Fruit fly (Drosophila melanogaster): ENCODE results near the gene fiz.

Gene fiz

DNA sequence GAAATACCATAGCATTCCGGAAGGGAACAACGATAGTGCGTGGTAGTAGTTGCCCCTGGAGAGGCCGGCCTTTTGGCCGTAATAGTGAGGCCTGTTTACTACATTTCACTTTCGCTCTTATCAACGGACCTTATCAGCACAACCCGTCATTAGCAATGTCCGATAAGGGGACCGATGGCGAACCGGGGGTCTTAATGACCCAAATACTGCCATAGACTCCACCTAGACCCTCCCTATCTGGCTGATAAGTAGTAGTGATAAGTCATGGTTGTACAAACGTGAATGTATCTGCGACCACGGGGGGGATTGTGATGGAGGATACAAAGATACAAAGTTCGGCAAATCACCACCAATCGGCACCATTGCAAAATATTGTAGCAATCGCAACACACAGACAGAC, 39.7 kb upstream of the fiz start:
- TF ChIP-seq Hnf4 (GFP tag; optimal IDR thresholded peaks at IDR 0.05) (peak; percentile 8), Rel (GFP tag; optimal IDR thresholded peaks at IDR 0.05) (no peak), Rel (tag; optimal IDR thresholded peaks at IDR 0.05) (peak; percentile 54), br (GFP tag; optimal IDR thresholded peaks at IDR 0.05) (peak; percentile 77), foxo (GFP tag; optimal IDR thresholded peaks at IDR 0.05) (no peak)

DNA sequence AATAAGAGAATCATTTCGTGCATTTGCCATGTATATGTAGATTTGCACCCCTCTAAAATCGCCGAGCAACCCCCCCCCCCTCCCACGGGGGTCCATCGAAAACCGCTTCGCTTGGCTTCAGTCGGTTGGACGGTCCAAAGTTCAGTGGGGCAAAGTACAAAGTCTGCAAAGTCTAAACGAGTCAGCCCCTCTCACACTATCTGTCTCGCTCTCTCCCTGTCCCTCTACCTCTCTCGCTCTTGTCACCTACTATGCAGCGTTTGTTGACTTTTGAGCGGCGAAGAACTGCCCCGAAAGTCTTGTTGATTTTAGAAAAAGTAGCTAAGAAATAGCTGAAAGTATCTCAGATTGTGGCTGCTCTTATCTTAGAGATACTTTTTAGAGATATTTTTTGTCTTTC, 37.9 kb upstream of the fiz start:
- TF ChIP-seq ey (GFP tag; optimal IDR thresholded peaks at IDR 0.05) (no peak), OdsH (GFP tag; optimal IDR thresholded peaks at IDR 0.05) (no peak), HLH106 (tag; optimal IDR thresholded peaks at IDR 0.05) (no peak), Rel (GFP tag; optimal IDR thresholded peaks at IDR 0.05) (no peak), Rel (tag; optimal IDR thresholded peaks at IDR 0.05) (no peak), tai (GFP tag; optimal IDR thresholded peaks at IDR 0.05) (no peak), brk (GFP tag; optimal IDR thresholded peaks at IDR 0.05) (no peak), fru (GFP tag; optimal IDR thresholded peaks at IDR 0.05) (no peak), usp (GFP tag; optimal IDR thresholded peaks at IDR 0.05) (no peak), Hr78 (GFP tag; optimal IDR thresholded peaks at IDR 0.05) (no peak), Abd-B (GFP tag; optimal IDR thresholded peaks at IDR 0.05) (no peak), foxo (GFP tag; optimal IDR thresholded peaks at IDR 0.05) (peak in 1 of 2 experiments; percentile 3), pan (optimal IDR thresholded peaks at IDR 0.05) (no peak), Hnf4 (GFP tag; optimal IDR thresholded peaks at IDR 0.05) (peak; percentile 95), Hr83 (GFP tag; optimal IDR thresholded peaks at IDR 0.05; ENCODE audit: poor library complexity, severe bottlenecking) (no peak), lola (GFP tag; optimal IDR thresholded peaks at IDR 0.05) (no peak), sv (GFP tag; optimal IDR thresholded peaks at IDR 0.05) (no peak), dsf (GFP tag; optimal IDR thresholded peaks at IDR 0.05; ENCODE audit: borderline replicate concordance) (no peak), dl (GFP tag; optimal IDR thresholded peaks at IDR 0.05; ENCODE audit: insufficient read depth in 1 of 2, partially characterized antibody in 2 of 2) (no peak), rgr (GFP tag; optimal IDR thresholded peaks at IDR 0.05) (peak; percentile 41), Dfd (GFP tag; optimal IDR thresholded peaks at IDR 0.05) (peak; percentile 76), CG32264 (GFP tag; optimal IDR thresholded peaks at IDR 0.05) (no peak), woc (GFP tag; optimal IDR thresholded peaks at IDR 0.05) (no peak), CrebA (GFP tag; optimal IDR thresholded peaks at IDR 0.05; ENCODE audit: borderline replicate concordance) (peak; percentile 50), h (GFP tag; optimal IDR thresholded peaks at IDR 0.05) (no peak), jim (GFP tag; optimal IDR thresholded peaks at IDR 0.05) (no peak), Myc (optimal IDR thresholded peaks at IDR 0.05) (no peak), Vsx2 (GFP tag; optimal IDR thresholded peaks at IDR 0.05; ENCODE audit: partially characterized antibody) (no peak), Sp1 (GFP tag; optimal IDR thresholded peaks at IDR 0.05) (peak; percentile 51), Jra (GFP tag; optimal IDR thresholded peaks at IDR 0.05) (no peak), Mio (GFP tag; optimal IDR thresholded peaks at IDR 0.05) (no peak), CG9705 (GFP tag; optimal IDR thresholded peaks at IDR 0.05) (peak; percentile 9), Dif (GFP tag; optimal IDR thresholded peaks at IDR 0.05; ENCODE audit: partially characterized antibody) (no peak), dmrt93B (GFP tag; optimal IDR thresholded peaks at IDR 0.05) (no peak)

DNA sequence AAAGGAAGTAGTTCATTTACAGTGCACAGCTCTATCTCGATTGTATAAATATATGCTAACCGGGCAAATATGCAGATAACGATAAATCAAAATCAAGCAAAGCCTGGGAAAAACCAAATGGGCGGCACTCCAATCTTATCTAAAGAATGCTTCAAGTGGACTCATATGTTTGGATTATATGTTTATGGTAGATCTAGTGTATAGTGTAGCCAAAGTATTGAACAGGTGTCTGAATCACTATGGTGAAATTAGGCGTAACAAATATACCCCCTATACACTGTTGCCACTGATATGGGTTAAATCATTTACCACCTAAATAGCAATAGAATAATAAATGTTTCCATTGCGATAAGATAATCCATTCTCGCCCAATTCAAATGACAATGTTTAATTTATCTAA, 37.0 kb upstream of the fiz start:
- peak in 1 of 2 experiments; percentile 53 for TF ChIP-seq dl (GFP tag; optimal IDR thresholded peaks at IDR 0.05; ENCODE audit: insufficient read depth in 1 of 2, partially characterized antibody in 2 of 2)
- no peak for TF ChIP-seq sv (GFP tag; optimal IDR thresholded peaks at IDR 0.05)
- no peak for TF ChIP-seq Rel (GFP tag; optimal IDR thresholded peaks at IDR 0.05)
- peak; percentile 13 for TF ChIP-seq Rel (tag; optimal IDR thresholded peaks at IDR 0.05)
- no peak for TF ChIP-seq Vsx2 (GFP tag; optimal IDR thresholded peaks at IDR 0.05; ENCODE audit: partially characterized antibody)
- TF ChIP-seq OdsH (GFP tag; optimal IDR thresholded peaks at IDR 0.05), result no peak
- TF ChIP-seq lola (GFP tag; optimal IDR thresholded peaks at IDR 0.05), result no peak

DNA sequence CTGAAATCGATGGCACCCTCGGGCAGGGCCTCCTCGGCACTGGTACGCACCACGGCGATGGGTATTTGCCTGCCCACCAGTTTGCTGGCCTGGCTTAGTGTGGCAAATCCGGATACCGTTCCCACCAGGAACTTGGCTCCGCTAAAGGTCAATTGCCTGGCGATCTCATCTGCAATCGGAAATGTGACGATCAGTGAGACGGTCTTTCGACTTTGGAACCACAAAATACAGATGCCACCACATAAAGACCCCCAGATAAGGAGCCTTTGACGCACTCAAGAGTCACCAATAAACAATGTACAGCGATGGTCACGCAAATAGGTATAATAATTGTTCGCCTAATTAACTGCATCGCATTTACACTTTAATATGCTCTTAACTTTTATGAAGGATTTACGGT, 26.7 kb upstream of the fiz start:
- TF ChIP-seq CrebA (GFP tag; optimal IDR thresholded peaks at IDR 0.05; ENCODE audit: borderline replicate concordance), result peak; percentile 40
- TF ChIP-seq Dfd (GFP tag; optimal IDR thresholded peaks at IDR 0.05), result no peak
- TF ChIP-seq Hnf4 (GFP tag; optimal IDR thresholded peaks at IDR 0.05), result peak; percentile 45
- TF ChIP-seq Rel (GFP tag; optimal IDR thresholded peaks at IDR 0.05), result no peak
- TF ChIP-seq Rel (tag; optimal IDR thresholded peaks at IDR 0.05), result peak; percentile 10
- no peak for TF ChIP-seq sv (GFP tag; optimal IDR thresholded peaks at IDR 0.05)
- no peak for TF ChIP-seq jim (GFP tag; optimal IDR thresholded peaks at IDR 0.05)
- no peak for TF ChIP-seq foxo (GFP tag; optimal IDR thresholded peaks at IDR 0.05)
- peak; percentile 32 for TF ChIP-seq Sp1 (GFP tag; optimal IDR thresholded peaks at IDR 0.05)
- TF ChIP-seq sage (GFP tag; optimal IDR thresholded peaks at IDR 0.05), result no peak
- TF ChIP-seq tai (GFP tag; optimal IDR thresholded peaks at IDR 0.05), result no peak
- no peak for TF ChIP-seq woc (GFP tag; optimal IDR thresholded peaks at IDR 0.05)
- no peak for TF ChIP-seq dmrt93B (GFP tag; optimal IDR thresholded peaks at IDR 0.05)
- no peak for TF ChIP-seq lola (GFP tag; optimal IDR thresholded peaks at IDR 0.05)
- no peak for TF ChIP-seq Abd-B (GFP tag; optimal IDR thresholded peaks at IDR 0.05)
- TF ChIP-seq usp (GFP tag; optimal IDR thresholded peaks at IDR 0.05), result no peak
- TF ChIP-seq rgr (GFP tag; optimal IDR thresholded peaks at IDR 0.05), result peak; percentile 13
- peak; percentile 3 for TF ChIP-seq fru (GFP tag; optimal IDR thresholded peaks at IDR 0.05)
- no peak for TF ChIP-seq N (GFP tag; optimal IDR thresholded peaks at IDR 0.05)
